Worm (Caenorhabditis elegans) whole organism, mixed stage, embryonic: Measurements from ENCODE around the gene C08D8.1.

Experiments used
- cnd-1 ChIP-seq: fragments of 200-800 bp; sonication (Bioruptor generic); optimal IDR thresholded peaks from 2 replicates; lab custom pipeline; 2018; ENCODE audit warnings: mild to moderate bottlenecking, missing genetic modification characterization, missing compliant biosample characterization
- drap-1 ChIP-seq: fragments of 200-800 bp; sonication (Bioruptor generic); optimal IDR thresholded peaks from 3 replicates; lab custom pipeline; 2018; ENCODE audit warnings: mild to moderate bottlenecking, missing genetic modification characterization, missing compliant biosample characterization
- elt-3 ChIP-seq: fragments of 150-350 bp; optimal IDR thresholded peaks from 2 replicates; lab custom pipeline; 2014; ENCODE audit warnings: missing biosample characterization, missing genetic modification characterization
- hlh-1 ChIP-seq: fragments of 150-350 bp; optimal IDR thresholded peaks from 2 replicates; lab custom pipeline; 2014; ENCODE audit warnings: missing biosample characterization, missing genetic modification reagents, missing genetic modification characterization
- sem-2 ChIP-seq: fragments of 200-800 bp; sonication (Bioruptor generic); optimal IDR thresholded peaks from 2 replicates; lab custom pipeline; 2018; ENCODE audit warnings: mild to moderate bottlenecking, missing genetic modification characterization, missing compliant biosample characterization
- snpc-4 ChIP-seq: fragments of 150-350 bp; optimal IDR thresholded peaks from 2 replicates; lab custom pipeline; 2014; ENCODE audit warnings: missing biosample characterization, missing genetic modification characterization
- sptf-1 ChIP-seq: sonication (generic microtip); optimal IDR thresholded peaks from 2 replicates; lab custom pipeline; 2017; ENCODE audit warnings: mild to moderate bottlenecking, missing genetic modification characterization, moderate library complexity, missing compliant biosample characterization
- unc-39 ChIP-seq: fragments of 150-350 bp; optimal IDR thresholded peaks from 2 replicates; lab custom pipeline; 2014; ENCODE audit warnings: missing biosample characterization, missing genetic modification characterization

ce11 chrV:8383716-8384115 lies 38.2 kb downstream of the C08D8.1 start, which contains the start of gene F52E1.14:
- TF ChIP-seq cnd-1 (tag; lab: Kevin White, UChicago) (no peak), hlh-1 (no peak), sptf-1 (tag; lab: Kevin White, UChicago) (no peak), drap-1 (GFP tag; lab: Kevin White, UChicago) (no peak), unc-39 (no peak), snpc-4 (no peak), elt-3 (tag; lab: Kevin White, UChicago) (no peak), sem-2 (GFP tag; lab: Kevin White, UChicago) (no peak)
